Worm (Caenorhabditis elegans) whole organism, mixed stage, embryonic: Measurements from ENCODE around the gene C40A11.2.
"Not testable (repeated sequence)": the region's sequence is repeated elsewhere in the genome, so short reads cannot be mapped to it uniquely, and the experiment has no call there.

Experiments
- blmp-1 ChIP-seq: fragments of 150-350 bp; optimal IDR thresholded peaks from 2 replicates; lab custom pipeline; 2014; ENCODE audit warnings: missing biosample characterization, missing genetic modification characterization
- cnd-1 ChIP-seq: fragments of 200-800 bp; sonication (Bioruptor generic); optimal IDR thresholded peaks from 2 replicates; lab custom pipeline; 2018; ENCODE audit warnings: mild to moderate bottlenecking, missing genetic modification characterization, missing compliant biosample characterization
- elt-1 ChIP-seq: sonication (generic microtip); optimal IDR thresholded peaks from 2 replicates; lab custom pipeline; 2017; ENCODE audit warnings: missing genetic modification characterization, mild to moderate bottlenecking, missing compliant biosample characterization, antibody characterized with exemption, moderate library complexity, borderline replicate concordance; ENCODE audit not compliant: insufficient read depth
- mep-1 ChIP-seq: fragments of 150-350 bp; optimal IDR thresholded peaks from 2 replicates; lab custom pipeline; 2017; ENCODE audit warnings: missing biosample characterization, missing genetic modification reagents, missing genetic modification characterization, inconsistent platforms
- nhr-237 ChIP-seq: fragments of 150-350 bp; optimal IDR thresholded peaks from 2 replicates; lab custom pipeline; 2014; ENCODE audit warnings: missing biosample characterization, missing genetic modification characterization
- nhr-76 ChIP-seq: sonication (generic microtip); optimal IDR thresholded peaks from 2 replicates; lab custom pipeline; 2017; ENCODE audit warnings: missing biosample characterization, missing genetic modification characterization
- snpc-4 ChIP-seq: fragments of 150-350 bp; optimal IDR thresholded peaks from 2 replicates; lab custom pipeline; 2014; ENCODE audit warnings: missing biosample characterization, missing genetic modification characterization
- ztf-11 ChIP-seq: fragments of 150-350 bp; optimal IDR thresholded peaks from 2 replicates; lab custom pipeline; 2014; ENCODE audit warnings: missing biosample characterization, missing genetic modification characterization

ce11 chrII:2163370-2163882, 16.7 kb downstream of the C40A11.2 start, which contains the start of gene C33C12.11:
- not testable (repeated sequence) for TF ChIP-seq mep-1 (tag; lab: Kevin White, UChicago); elt-1 (tag; lab: Kevin White, UChicago); nhr-76 (tag; lab: Kevin White, UChicago); nhr-237 (tag; lab: Kevin White, UChicago); snpc-4; blmp-1 (tag; lab: Kevin White, UChicago); cnd-1 (tag; lab: Kevin White, UChicago); ztf-11 (tag; lab: Kevin White, UChicago)
